Worm (Caenorhabditis elegans) whole organism, L3 larva: ENCODE results near the gene lgc-47.
A peak's percentile ranks its signal among the peaks of the same experiment; 100 is the strongest.

Experiments used
- ZK546.5 ChIP-seq: sonication (generic microtip); optimal IDR thresholded peaks from 2 replicates; lab custom pipeline; 2017; ENCODE audit warnings: missing biosample characterization, missing genetic modification characterization
- aly-2 ChIP-seq: fragments of 150-350 bp; optimal IDR thresholded peaks from 2 replicates; lab custom pipeline; 2014; ENCODE audit warnings: missing biosample characterization, missing genetic modification characterization
- ama-1 ChIP-seq: fragments of 150-350 bp; optimal IDR thresholded peaks from 2 replicates; lab custom pipeline; 2018
- ceh-82 ChIP-seq: fragments of 150-350 bp; optimal IDR thresholded peaks from 2 replicates; lab custom pipeline; 2014; ENCODE audit warnings: missing biosample characterization, missing genetic modification characterization
- ceh-9 ChIP-seq: sonication (generic microtip); optimal IDR thresholded peaks from 2 replicates; lab custom pipeline; 2018; ENCODE audit warnings: missing biosample characterization, missing genetic modification characterization
- egl-27 ChIP-seq: sonication (generic microtip); optimal IDR thresholded peaks from 4 replicates; lab custom pipeline; 2017; ENCODE audit warnings: missing biosample characterization, missing genetic modification reagents, missing genetic modification characterization
- egl-5 ChIP-seq: fragments of 150-350 bp; optimal IDR thresholded peaks from 2 replicates; lab custom pipeline; 2017; ENCODE audit warnings: missing biosample characterization, missing genetic modification reagents, missing genetic modification characterization, inconsistent platforms
- elt-1 ChIP-seq: fragments of 150-350 bp; optimal IDR thresholded peaks from 2 replicates; lab custom pipeline; 2014; ENCODE audit warnings: missing biosample characterization, missing genetic modification characterization
- elt-2 ChIP-seq: sonication (generic microtip); optimal IDR thresholded peaks from 2 replicates; lab custom pipeline; 2016; ENCODE audit warnings: missing genetic modification reagents, mild to moderate bottlenecking, missing genetic modification characterization, missing compliant biosample characterization
- elt-3 ChIP-seq, 3 experiments: fragments of 150-350 bp in 1 of 3; sonication (generic microtip) in 2 of 3; optimal IDR thresholded peaks; 2 replicates in 2 of 3; 4 replicates in 1 of 3; lab custom pipeline; 2014 to 2017; ENCODE audit warnings: missing biosample characterization in 3 of 3, missing genetic modification characterization in 3 of 3
- eor-1 ChIP-seq, 2 experiments: fragments of 150-350 bp; optimal IDR thresholded peaks; 2 replicates each; lab custom pipeline; 2014 to 2018; ENCODE audit warnings: missing biosample characterization in 2 of 2, missing genetic modification characterization in 2 of 2
- fkh-2 ChIP-seq: fragments of 150-350 bp; optimal IDR thresholded peaks from 2 replicates; lab custom pipeline; 2014; ENCODE audit warnings: missing biosample characterization, missing genetic modification reagents, missing genetic modification characterization
- fos-1 ChIP-seq: fragments of 150-350 bp; optimal IDR thresholded peaks from 2 replicates; lab custom pipeline; 2014; ENCODE audit warnings: missing biosample characterization, missing genetic modification characterization
- hmg-11 ChIP-seq: sonication (generic microtip); optimal IDR thresholded peaks from 2 replicates; lab custom pipeline; 2016; ENCODE audit warnings: missing genetic modification characterization, missing compliant biosample characterization
- jun-1 ChIP-seq: fragments of 150-350 bp; optimal IDR thresholded peaks from 2 replicates; lab custom pipeline; 2014; ENCODE audit warnings: missing biosample characterization, missing genetic modification reagents, missing genetic modification characterization
- lin-39 ChIP-seq: fragments of 150-350 bp; optimal IDR thresholded peaks from 2 replicates; lab custom pipeline; 2018; ENCODE audit warnings: missing biosample characterization, missing genetic modification reagents, missing genetic modification characterization
- mdl-1 ChIP-seq: fragments of 150-350 bp; optimal IDR thresholded peaks from 2 replicates; lab custom pipeline; 2014; ENCODE audit warnings: missing biosample characterization, missing genetic modification characterization
- mml-1 ChIP-seq: fragments of 150-350 bp; sonication (generic microtip); optimal IDR thresholded peaks from 3 replicates; lab custom pipeline; 2014; ENCODE audit warnings: missing biosample characterization, missing genetic modification characterization
- nfya-1 ChIP-seq: sonication (generic microtip); optimal IDR thresholded peaks from 2 replicates; lab custom pipeline; 2017; ENCODE audit warnings: missing genetic modification characterization, mild to moderate bottlenecking, missing compliant biosample characterization, antibody characterized with exemption, moderate library complexity; ENCODE audit not compliant: insufficient read depth
- nhr-11 ChIP-seq: fragments of 150-350 bp; optimal IDR thresholded peaks from 2 replicates; lab custom pipeline; 2014; ENCODE audit warnings: missing biosample characterization, missing genetic modification characterization
- nhr-12 ChIP-seq: fragments of 150-350 bp; optimal IDR thresholded peaks from 2 replicates; lab custom pipeline; 2014; ENCODE audit warnings: missing biosample characterization, missing genetic modification characterization
- nhr-25 ChIP-seq: sonication (generic microtip); optimal IDR thresholded peaks from 2 replicates; lab custom pipeline; 2017; ENCODE audit warnings: missing biosample characterization, missing genetic modification characterization
- nhr-43 ChIP-seq: sonication (generic microtip); optimal IDR thresholded peaks from 2 replicates; lab custom pipeline; 2016; ENCODE audit warnings: mild to moderate bottlenecking, missing genetic modification characterization, missing compliant biosample characterization; ENCODE audit not compliant: poor library complexity, severe bottlenecking
- nhr-67 ChIP-seq: fragments of 150-350 bp; optimal IDR thresholded peaks from 2 replicates; lab custom pipeline; 2014; ENCODE audit warnings: missing biosample characterization, missing genetic modification characterization
- nhr-76 ChIP-seq: fragments of 150-350 bp; sonication (generic microtip); optimal IDR thresholded peaks from 5 replicates; lab custom pipeline; 2014; ENCODE audit warnings: missing biosample characterization, missing genetic modification characterization
- nhr-77 ChIP-seq: fragments of 150-350 bp; optimal IDR thresholded peaks from 2 replicates; lab custom pipeline; 2014; ENCODE audit warnings: missing biosample characterization, missing genetic modification characterization
- pqm-1 ChIP-seq: fragments of 150-350 bp; optimal IDR thresholded peaks from 2 replicates; lab custom pipeline; 2017; ENCODE audit warnings: missing biosample characterization, missing genetic modification characterization, inconsistent platforms
- sea-2 ChIP-seq: fragments of 150-350 bp; sonication (generic microtip); optimal IDR thresholded peaks from 4 replicates; lab custom pipeline; 2014; ENCODE audit warnings: missing biosample characterization, missing genetic modification reagents, missing genetic modification characterization
- snpc-4 ChIP-seq: fragments of 150-350 bp; optimal IDR thresholded peaks from 2 replicates; lab custom pipeline; 2014; ENCODE audit warnings: missing biosample characterization, missing genetic modification characterization
- tbx-2 ChIP-seq: sonication (generic microtip); optimal IDR thresholded peaks from 2 replicates; lab custom pipeline; 2016; ENCODE audit warnings: mild to moderate bottlenecking, missing genetic modification characterization, missing compliant biosample characterization
- unc-39 ChIP-seq: sonication (generic microtip); optimal IDR thresholded peaks from 4 replicates; lab custom pipeline; 2017; ENCODE audit warnings: missing biosample characterization, missing genetic modification characterization
- zag-1 ChIP-seq: fragments of 150-350 bp; optimal IDR thresholded peaks from 2 replicates; lab custom pipeline; 2014; ENCODE audit warnings: missing biosample characterization, missing genetic modification characterization
- ztf-4 ChIP-seq: fragments of 150-350 bp; optimal IDR thresholded peaks from 2 replicates; lab custom pipeline; 2014; ENCODE audit warnings: missing biosample characterization, missing genetic modification characterization

lgc-47 gene

ce11 chrX:9763903-9764302, 43.6 kb downstream of the lgc-47 start:
- TF ChIP-seq nhr-43 (no peak), nhr-25 (tag; lab: Kevin White, UChicago) (peak; percentile 47), snpc-4 (no peak), mml-1 (no peak), pqm-1 (tag; lab: Kevin White, UChicago) (no peak)

ce11 chrX:9761266-9761665, 46.2 kb downstream of the lgc-47 start, which contains the start of gene T09B9.3:
TSS of gene T09B9.3 (minus strand) at chrX:9761366.
- no peak for TF ChIP-seq tbx-2 (tag; lab: Kevin White, UChicago)
- TF ChIP-seq sea-2 (GFP tag; lab: Kevin White, UChicago) = no peak
- no peak for TF ChIP-seq elt-3 (tag; optimal IDR thresholded peaks at IDR 0.05; lab: Kevin White, UChicago)
- no peak for TF ChIP-seq fkh-2 (tag; lab: Kevin White, UChicago)
- no peak for TF ChIP-seq ceh-9 (tag; lab: Kevin White, UChicago)
- TF ChIP-seq ZK546.5 (tag; lab: Kevin White, UChicago) = no peak
- no peak for TF ChIP-seq nfya-1 (tag; lab: Kevin White, UChicago)
- TF ChIP-seq nhr-12 (tag; lab: Kevin White, UChicago) = no peak
- no peak for TF ChIP-seq nhr-11
- TF ChIP-seq egl-5 (tag; lab: Kevin White, UChicago) = no peak
- TF ChIP-seq mdl-1 (tag; lab: Kevin White, UChicago) = no peak
- TF ChIP-seq nhr-67 (tag; lab: Kevin White, UChicago) = no peak
- TF ChIP-seq ama-1 (lab: Kevin White, UChicago) = no peak
- TF ChIP-seq snpc-4 = no peak
- TF ChIP-seq fos-1 (tag; lab: Kevin White, UChicago) = no peak
- TF ChIP-seq aly-2 (tag; lab: Kevin White, UChicago) = no peak

- TF ChIP-seq ceh-82 (tag; lab: Kevin White, UChicago) (no peak), nhr-43 (no peak), nhr-77 (tag; lab: Kevin White, UChicago) (no peak), eor-1 (tag; optimal IDR thresholded peaks at IDR 0.05; lab: Kevin White, UChicago) (no peak), nhr-67 (tag; lab: Kevin White, UChicago) (no peak), elt-2 (no peak), elt-3 (tag; optimal IDR thresholded peaks at IDR 0.05; lab: Kevin White, UChicago) (no peak), nhr-76 (tag; lab: Kevin White, UChicago) (no peak), ztf-4 (no peak)
Measured at ce11 chrX:9756971-9757370, 50.5 kb downstream of the lgc-47 start, which contains the start of gene T09B9.1. TSS of gene T09B9.1 (plus strand) at chrX:9757271.

- TF ChIP-seq zag-1 (tag; lab: Kevin White, UChicago) (no peak), jun-1 (no peak), ZK546.5 (tag; lab: Kevin White, UChicago) (no peak), nhr-77 (tag; lab: Kevin White, UChicago) (no peak), unc-39 (tag; lab: Kevin White, UChicago) (no peak), tbx-2 (tag; lab: Kevin White, UChicago) (no peak), hmg-11 (no peak), elt-1 (tag; lab: Kevin White, UChicago) (no peak), lin-39 (tag; lab: Kevin White, UChicago) (no peak), nhr-76 (tag; lab: Kevin White, UChicago) (no peak), egl-27 (tag; lab: Kevin White, UChicago) (no peak), ceh-82 (tag; lab: Kevin White, UChicago) (no peak)
Measured at ce11 chrX:9754537-9754936, 52.9 kb downstream of the lgc-47 start.
